Fruit fly (Drosophila melanogaster) whole organism, prepupa: Measurements from ENCODE around the gene Kaz-m1.

Experiments used
- CG10669 ChIP-seq: fragments of 200-800 bp; sonication (Bioruptor generic); optimal IDR thresholded peaks from 3 replicates; lab custom pipeline; 2018; ENCODE audit warnings: missing biosample characterization, mild to moderate bottlenecking, missing genetic modification characterization, moderate library complexity
- CG11294 ChIP-seq: fragments of 200-800 bp; sonication (Bioruptor generic); IDR thresholded peaks from 2 replicates; pipeline ENCODE4 v1.3.6; 2022; ENCODE audit warnings: missing biosample characterization, missing genetic modification characterization
- CG11762 ChIP-seq: fragments of 200-800 bp; sonication (Bioruptor generic); optimal IDR thresholded peaks from 3 replicates; lab custom pipeline; 2016; ENCODE audit warnings: missing biosample characterization, missing genetic modification characterization; ENCODE audit not compliant: insufficient read depth
- CG11902 ChIP-seq: fragments of 200-800 bp; sonication (Bioruptor generic); optimal IDR thresholded peaks from 3 replicates; lab custom pipeline; 2016; ENCODE audit warnings: missing biosample characterization, missing genetic modification characterization
- CG1621 ChIP-seq: fragments of 200-800 bp; sonication (Bioruptor generic); optimal IDR thresholded peaks from 3 replicates; lab custom pipeline; 2018; ENCODE audit warnings: missing biosample characterization, mild to moderate bottlenecking, missing genetic modification characterization
- CG3032 ChIP-seq: fragments of 200-800 bp; optimal IDR thresholded peaks from 2 replicates; lab custom pipeline; 2019; ENCODE audit warnings: missing biosample characterization, mild to moderate bottlenecking, missing genetic modification characterization, moderate library complexity
- CG31627 ChIP-seq: fragments of 200-800 bp; sonication (Bioruptor generic); optimal IDR thresholded peaks from 3 replicates; lab custom pipeline; 2016; ENCODE audit warnings: missing biosample characterization, missing genetic modification characterization
- CG32006 ChIP-seq: fragments of 200-800 bp; sonication (Bioruptor generic); optimal IDR thresholded peaks from 3 replicates; lab custom pipeline; 2017; ENCODE audit warnings: missing biosample characterization, mild to moderate bottlenecking, missing genetic modification characterization
- CG6163 ChIP-seq: fragments of 200-800 bp; sonication (Bioruptor generic); IDR thresholded peaks from 3 replicates; pipeline ENCODE4 v1.3.6; 2022; ENCODE audit warnings: missing biosample characterization, missing genetic modification characterization
- CG6792 ChIP-seq: fragments of 200-800 bp; sonication (Bioruptor generic); optimal IDR thresholded peaks from 3 replicates; lab custom pipeline; 2016; ENCODE audit warnings: missing biosample characterization, missing genetic modification characterization
- CG6808 ChIP-seq: fragments of 200-800 bp; sonication (Bioruptor generic); optimal IDR thresholded peaks from 3 replicates; lab custom pipeline; 2017; ENCODE audit warnings: missing biosample characterization, missing genetic modification characterization, mild to moderate bottlenecking, moderate library complexity, missing genetic modification reagents
- CG6854 ChIP-seq: fragments of 200-800 bp; sonication (Bioruptor generic); optimal IDR thresholded peaks from 2 replicates; lab custom pipeline; 2017; ENCODE audit warnings: missing biosample characterization, mild to moderate bottlenecking, missing genetic modification characterization
- CG8632 ChIP-seq: fragments of 200-800 bp; sonication (Bioruptor generic); optimal IDR thresholded peaks from 3 replicates; lab custom pipeline; 2016; ENCODE audit warnings: missing biosample characterization, missing genetic modification characterization
- CG9139 ChIP-seq: fragments of 200-800 bp; sonication (Bioruptor generic); optimal IDR thresholded peaks from 3 replicates; lab custom pipeline; 2017; ENCODE audit warnings: missing biosample characterization, mild to moderate bottlenecking, missing genetic modification characterization
- Eip75B ChIP-seq: fragments of 200-800 bp; sonication (Bioruptor generic); optimal IDR thresholded peaks from 3 replicates; lab custom pipeline; 2016; ENCODE audit warnings: missing biosample characterization, missing genetic modification characterization
- Eip78C ChIP-seq: fragments of 200-800 bp; sonication (Bioruptor generic); peaks from one replicate; lab custom pipeline; 2016; ENCODE audit warnings: missing biosample characterization, missing genetic modification characterization
- Eip93F ChIP-seq: fragments of 200-800 bp; sonication (Bioruptor generic); optimal IDR thresholded peaks from 2 replicates; lab custom pipeline; 2016; ENCODE audit warnings: missing biosample characterization, mild to moderate bottlenecking, missing genetic modification characterization
- Ets96B ChIP-seq: fragments of 200-800 bp; optimal IDR thresholded peaks from 2 replicates; lab custom pipeline; 2019; ENCODE audit warnings: missing biosample characterization, mild to moderate bottlenecking, missing genetic modification characterization, moderate library complexity
- Hr38 ChIP-seq: sonication (Bioruptor generic); optimal IDR thresholded peaks from 2 replicates; lab custom pipeline; 2016; ENCODE audit warnings: missing biosample characterization, missing genetic modification characterization
- Hr39 ChIP-seq: fragments of 200-800 bp; sonication (Bioruptor generic); optimal IDR thresholded peaks from 2 replicates; lab custom pipeline; 2016; ENCODE audit warnings: missing biosample characterization, missing genetic modification characterization
- Hr4 ChIP-seq: fragments of 200-800 bp; sonication (Bioruptor generic); optimal IDR thresholded peaks from 3 replicates; lab custom pipeline; 2016; ENCODE audit warnings: missing biosample characterization, missing genetic modification characterization
- Lpt ChIP-seq: fragments of 200-800 bp; sonication (Bioruptor generic); optimal IDR thresholded peaks from 3 replicates; lab custom pipeline; 2016; ENCODE audit warnings: missing biosample characterization, missing genetic modification characterization
- OdsH ChIP-seq: fragments of 200-800 bp; sonication (Bioruptor generic); optimal IDR thresholded peaks from 3 replicates; lab custom pipeline; 2016; ENCODE audit warnings: missing biosample characterization, missing genetic modification characterization
- Smox ChIP-seq: fragments of 200-800 bp; sonication (Bioruptor generic); optimal IDR thresholded peaks from 3 replicates; lab custom pipeline; 2016; ENCODE audit warnings: missing biosample characterization, missing genetic modification characterization
- Sox102F ChIP-seq: fragments of 200-800 bp; sonication (Bioruptor generic); optimal IDR thresholded peaks from 2 replicates; lab custom pipeline; 2016; ENCODE audit warnings: missing biosample characterization, mild to moderate bottlenecking, missing genetic modification characterization
- Sox14 ChIP-seq: fragments of 200-800 bp; sonication (Bioruptor generic); optimal IDR thresholded peaks from 3 replicates; lab custom pipeline; 2016; ENCODE audit warnings: missing biosample characterization, missing genetic modification characterization
- achi ChIP-seq: fragments of 200-800 bp; sonication (Bioruptor generic); optimal IDR thresholded peaks from 3 replicates; lab custom pipeline; 2016; ENCODE audit warnings: missing biosample characterization, missing genetic modification characterization
- acj6 ChIP-seq: fragments of 200-800 bp; sonication (Bioruptor generic); optimal IDR thresholded peaks from 3 replicates; lab custom pipeline; 2016; ENCODE audit warnings: missing biosample characterization, missing genetic modification characterization
- dac ChIP-seq: fragments of 200-800 bp; sonication (Bioruptor generic); optimal IDR thresholded peaks from 2 replicates; lab custom pipeline; 2017; ENCODE audit warnings: missing biosample characterization, mild to moderate bottlenecking, missing genetic modification characterization
- dsx ChIP-seq: fragments of 200-800 bp; optimal IDR thresholded peaks from 3 replicates; lab custom pipeline; 2019; ENCODE audit warnings: missing biosample characterization, mild to moderate bottlenecking, missing genetic modification characterization, moderate library complexity; ENCODE audit not compliant: poor library complexity, severe bottlenecking
- fd59A ChIP-seq: fragments of 200-800 bp; sonication (Bioruptor generic); optimal IDR thresholded peaks from 2 replicates; lab custom pipeline; 2017; ENCODE audit warnings: missing biosample characterization, mild to moderate bottlenecking, missing genetic modification characterization, missing genetic modification reagents
- fd85E ChIP-seq: fragments of 200-800 bp; sonication (Bioruptor generic); optimal IDR thresholded peaks from 3 replicates; lab custom pipeline; 2016; ENCODE audit warnings: missing biosample characterization, missing genetic modification characterization
- fkh ChIP-seq: fragments of 200-800 bp; sonication (Bioruptor generic); optimal IDR thresholded peaks from 3 replicates; lab custom pipeline; 2017; ENCODE audit warnings: missing biosample characterization, mild to moderate bottlenecking, missing genetic modification characterization, moderate library complexity
- lz ChIP-seq: fragments of 200-800 bp; sonication (Bioruptor generic); optimal IDR thresholded peaks from 3 replicates; lab custom pipeline; 2016; ENCODE audit warnings: missing biosample characterization, missing genetic modification characterization
- net ChIP-seq: fragments of 200-800 bp; sonication (Bioruptor generic); optimal IDR thresholded peaks from 3 replicates; lab custom pipeline; 2016; ENCODE audit warnings: missing biosample characterization, missing genetic modification characterization
- pdm3 ChIP-seq: fragments of 200-800 bp; sonication (Bioruptor generic); optimal IDR thresholded peaks from 3 replicates; lab custom pipeline; 2016; ENCODE audit warnings: missing biosample characterization, missing genetic modification characterization
- salr ChIP-seq, 2 experiments: fragments of 200-800 bp; sonication (Bioruptor generic); optimal IDR thresholded peaks; 3 replicates each; lab custom pipeline; 2016 to 2018; ENCODE audit warnings: missing biosample characterization in 2 of 2, missing genetic modification characterization in 2 of 2, mild to moderate bottlenecking in 1 of 2
- spab ChIP-seq: fragments of 200-800 bp; sonication (Bioruptor generic); optimal IDR thresholded peaks from 2 replicates; lab custom pipeline; 2017; ENCODE audit warnings: missing biosample characterization, mild to moderate bottlenecking, missing genetic modification characterization, missing genetic modification reagents
- ss ChIP-seq, 2 experiments: fragments of 200-800 bp; sonication (Bioruptor generic); optimal IDR thresholded peaks; 2 replicates in 1 of 2; 3 replicates in 1 of 2; lab custom pipeline; 2017 to 2018; ENCODE audit warnings: mild to moderate bottlenecking in 2 of 2, missing biosample characterization in 2 of 2, missing genetic modification characterization in 2 of 2, moderate library complexity in 1 of 2
- svp ChIP-seq: fragments of 200-800 bp; sonication (Bioruptor generic); peaks from one replicate; lab custom pipeline; 2016; ENCODE audit warnings: missing biosample characterization, missing genetic modification characterization
- topi ChIP-seq: fragments of 200-800 bp; sonication (Bioruptor generic); optimal IDR thresholded peaks from 3 replicates; lab custom pipeline; 2016; ENCODE audit warnings: missing biosample characterization, missing genetic modification characterization
- vri ChIP-seq: fragments of 200-800 bp; sonication (Bioruptor generic); optimal IDR thresholded peaks from 3 replicates; lab custom pipeline; 2016; ENCODE audit warnings: missing biosample characterization, mild to moderate bottlenecking, missing genetic modification characterization

The Kaz-m1 gene

dm6 chr3R:26004377-26005000, 10.0 kb upstream of the Kaz-m1 start:
- TF ChIP-seq ss (GFP tag; optimal IDR thresholded peaks at IDR 0.05; lab: Kevin White, UChicago) (peak; percentile 73 to 86), Ets96B (tag; lab: Kevin White, UChicago) (peak; percentile 49), salr (GFP tag; optimal IDR thresholded peaks at IDR 0.05; lab: Kevin White, UChicago) (peak in 1 of 2 experiments; percentile 14), Eip78C (GFP tag; lab: Kevin White, UChicago) (peak; percentile 58), Eip75B (GFP tag; lab: Kevin White, UChicago) (peak; percentile 25), fd85E (GFP tag; lab: Kevin White, UChicago) (no peak), fkh (GFP tag; lab: Kevin White, UChicago) (no peak), CG1621 (peak; percentile 50), achi (GFP tag; lab: Kevin White, UChicago) (no peak), CG31627 (GFP tag; lab: Kevin White, UChicago) (no peak), CG6163 (peak; percentile 62; the same call in 1 of the 3 replicates), spab (GFP tag; lab: Kevin White, UChicago) (peak; percentile 72), CG9139 (GFP tag; lab: Kevin White, UChicago) (peak; percentile 80), CG10669 (GFP tag; lab: Kevin White, UChicago) (peak; percentile 70), Sox102F (GFP tag; lab: Kevin White, UChicago) (no peak), CG6808 (GFP tag; lab: Kevin White, UChicago) (peak; percentile 82), CG3032 (tag; lab: Kevin White, UChicago) (peak; percentile 9)

dm6 chr3R:26005619-26005977, 8.9 kb upstream of the Kaz-m1 start:
- TF ChIP-seq Sox102F (GFP tag; lab: Kevin White, UChicago), result no peak
- no peak for TF ChIP-seq net (GFP tag; lab: Kevin White, UChicago)

- TF ChIP-seq ss (GFP tag; optimal IDR thresholded peaks at IDR 0.05; lab: Kevin White, UChicago), result peak; percentile 80 to 92
- peak; percentile 62 for TF ChIP-seq fkh (GFP tag; lab: Kevin White, UChicago)
- TF ChIP-seq CG11902 (GFP tag; lab: Kevin White, UChicago), result no peak
- TF ChIP-seq CG6808 (GFP tag; lab: Kevin White, UChicago), result peak; percentile 66
- TF ChIP-seq lz (GFP tag; lab: Kevin White, UChicago), result no peak
- no peak for TF ChIP-seq acj6
- TF ChIP-seq Eip93F (GFP tag; lab: Kevin White, UChicago), result peak; percentile 15
- peak; percentile 75 for TF ChIP-seq svp
- TF ChIP-seq Lpt (GFP tag; lab: Kevin White, UChicago), result peak; percentile 71
- no peak for TF ChIP-seq dac (GFP tag; lab: Kevin White, UChicago)
- TF ChIP-seq CG31627 (GFP tag; lab: Kevin White, UChicago), result no peak
- TF ChIP-seq CG3032 (tag; lab: Kevin White, UChicago), result peak; percentile 44
- TF ChIP-seq net (GFP tag; lab: Kevin White, UChicago), result peak; percentile 73
- peak; percentile 25 for TF ChIP-seq Smox (GFP tag; lab: Kevin White, UChicago)
- TF ChIP-seq CG6792 (GFP tag; lab: Kevin White, UChicago), result no peak
- peak; percentile 33; the same call in 1 of the 3 replicates for TF ChIP-seq CG6163
- no peak for TF ChIP-seq fd85E (GFP tag; lab: Kevin White, UChicago)
- TF ChIP-seq Eip78C (GFP tag; lab: Kevin White, UChicago), result peak; percentile 67
- no peak for TF ChIP-seq OdsH
- peak; percentile 12 for TF ChIP-seq Sox14
- TF ChIP-seq CG11294 (GFP tag; lab: Robert Waterston, UW), result no peak
- TF ChIP-seq pdm3 (GFP tag; lab: Kevin White, UChicago), result no peak
- peak; percentile 58 for TF ChIP-seq spab (GFP tag; lab: Kevin White, UChicago)
- no peak for TF ChIP-seq CG8632 (GFP tag; lab: Kevin White, UChicago)
- TF ChIP-seq Hr4 (GFP tag; lab: Kevin White, UChicago), result peak; percentile 5
- no peak for TF ChIP-seq CG11762 (GFP tag; lab: Kevin White, UChicago)
- TF ChIP-seq Hr39 (GFP tag; lab: Kevin White, UChicago), result no peak
- no peak for TF ChIP-seq Hr38
- peak; percentile 54 for TF ChIP-seq CG1621
- TF ChIP-seq fd59A (GFP tag; lab: Kevin White, UChicago), result peak; percentile 3
- TF ChIP-seq topi (GFP tag; lab: Kevin White, UChicago), result no peak
- no peak for TF ChIP-seq salr (GFP tag; optimal IDR thresholded peaks at IDR 0.05; lab: Kevin White, UChicago)
- peak; percentile 47 for TF ChIP-seq vri (GFP tag; lab: Kevin White, UChicago)
- peak; percentile 79 for TF ChIP-seq CG6854
- peak; percentile 79 for TF ChIP-seq dsx
- no peak for TF ChIP-seq CG32006 (GFP tag; lab: Kevin White, UChicago)
Observed at dm6 chr3R:26005978-26006934, 8.3 kb upstream of the Kaz-m1 start.
